Fruit fly (Drosophila melanogaster) whole organism, embryonic: Measurements from ENCODE around the gene CG9184.

Experiments used
- Aef1 ChIP-seq: fragments of 200-800 bp; sonication (Bioruptor generic); IDR thresholded peaks from 3 replicates; pipeline ENCODE4 v1.3.6; 2022; ENCODE audit warnings: missing biosample characterization, missing genetic modification characterization
- Antp ChIP-seq: fragments of 200-800 bp; sonication (Bioruptor generic); optimal IDR thresholded peaks from 3 replicates; lab custom pipeline; 2016; ENCODE audit warnings: missing biosample characterization, missing genetic modification characterization
- Bdp1 ChIP-seq: fragments of 200-800 bp; sonication (Bioruptor generic); optimal IDR thresholded peaks from 3 replicates; lab custom pipeline; 2016; ENCODE audit warnings: missing biosample characterization, missing genetic modification characterization
- Blimp-1 ChIP-seq: fragments of 200-800 bp; sonication (Bioruptor generic); optimal IDR thresholded peaks from 3 replicates; lab custom pipeline; 2018; ENCODE audit warnings: missing biosample characterization, missing genetic modification characterization, mild to moderate bottlenecking, moderate library complexity, missing genetic modification reagents
- CG10366 ChIP-seq: fragments of 200-800 bp; sonication (Bioruptor generic); IDR thresholded peaks from 2 replicates; pipeline ENCODE4 v1.3.6; 2022; ENCODE audit warnings: missing biosample characterization, missing genetic modification characterization
- CG11093 ChIP-seq: fragments of 200-800 bp; sonication (Bioruptor generic); IDR thresholded peaks from 3 replicates; pipeline ENCODE4 v1.3.6; 2022; ENCODE audit warnings: missing biosample characterization, missing genetic modification characterization
- CG12155 ChIP-seq: fragments of 200-800 bp; sonication (Bioruptor generic); optimal IDR thresholded peaks from 3 replicates; lab custom pipeline; 2016; ENCODE audit warnings: missing biosample characterization, missing genetic modification characterization
- CG12219 ChIP-seq: fragments of 200-800 bp; sonication (Bioruptor generic); optimal IDR thresholded peaks from 3 replicates; lab custom pipeline; 2018; ENCODE audit warnings: missing biosample characterization, mild to moderate bottlenecking, missing genetic modification characterization
- CG12942 ChIP-seq: fragments of 200-800 bp; sonication (Bioruptor generic); optimal IDR thresholded peaks from 3 replicates; lab custom pipeline; 2016; ENCODE audit warnings: missing biosample characterization, missing genetic modification characterization
- CG14441 ChIP-seq: fragments of 200-800 bp; sonication (Bioruptor generic); IDR thresholded peaks from 2 replicates; pipeline ENCODE4 v1.3.6; 2022; ENCODE audit warnings: missing biosample characterization, missing genetic modification characterization
- CG15073 ChIP-seq: fragments of 200-800 bp; sonication (Bioruptor generic); optimal IDR thresholded peaks from 2 replicates; lab custom pipeline; 2016; ENCODE audit warnings: missing biosample characterization, missing genetic modification characterization
- CG15269 ChIP-seq: fragments of 200-800 bp; sonication (Bioruptor generic); optimal IDR thresholded peaks from 2 replicates; lab custom pipeline; 2018; ENCODE audit warnings: missing biosample characterization, mild to moderate bottlenecking, missing genetic modification characterization, moderate library complexity
- CG15696 ChIP-seq: fragments of 200-800 bp; sonication (Bioruptor generic); optimal IDR thresholded peaks from 2 replicates; lab custom pipeline; 2019; ENCODE audit warnings: missing biosample characterization, mild to moderate bottlenecking, missing genetic modification characterization, moderate library complexity
- CG1602 ChIP-seq: fragments of 200-800 bp; sonication (Bioruptor generic); optimal IDR thresholded peaks from 3 replicates; lab custom pipeline; 2016; ENCODE audit warnings: missing biosample characterization, missing genetic modification characterization
- CG17802 ChIP-seq: fragments of 200-800 bp; sonication (Bioruptor generic); optimal IDR thresholded peaks from 2 replicates; lab custom pipeline; 2018; ENCODE audit warnings: missing biosample characterization, mild to moderate bottlenecking, missing genetic modification characterization, moderate library complexity
- CG31441 ChIP-seq: fragments of 200-800 bp; sonication (Bioruptor generic); IDR thresholded peaks from 2 replicates; pipeline ENCODE4 v1.3.6; 2022; ENCODE audit warnings: missing biosample characterization, missing genetic modification characterization
- CG3847 ChIP-seq: fragments of 200-800 bp; sonication (Bioruptor generic); IDR thresholded peaks from 2 replicates; pipeline ENCODE4 v1.3.6; 2022; ENCODE audit warnings: missing biosample characterization, missing genetic modification characterization
- CG6254 ChIP-seq: fragments of 200-800 bp; sonication (Bioruptor generic); optimal IDR thresholded peaks from 3 replicates; lab custom pipeline; 2017; ENCODE audit warnings: mild to moderate bottlenecking, missing biosample characterization, missing genetic modification reagents, missing genetic modification characterization
- CG6854 ChIP-seq: fragments of 200-800 bp; sonication (Bioruptor generic); optimal IDR thresholded peaks from 3 replicates; lab custom pipeline; 2017; ENCODE audit warnings: missing biosample characterization, mild to moderate bottlenecking, missing genetic modification characterization
- CG7786 ChIP-seq: fragments of 200-800 bp; sonication (Bioruptor generic); optimal IDR thresholded peaks from 2 replicates; lab custom pipeline; 2016; ENCODE audit warnings: missing biosample characterization, missing genetic modification characterization
- Camta ChIP-seq: fragments of 200-800 bp; sonication (Bioruptor generic); optimal IDR thresholded peaks from 2 replicates; lab custom pipeline; 2016; ENCODE audit warnings: missing biosample characterization, missing genetic modification characterization
- CoRest ChIP-seq: fragments of 200-800 bp; sonication (Bioruptor generic); optimal IDR thresholded peaks from 3 replicates; lab custom pipeline; 2018; ENCODE audit warnings: missing biosample characterization, mild to moderate bottlenecking, missing genetic modification characterization, moderate library complexity
- Dip3 ChIP-seq: fragments of 200-800 bp; sonication (Bioruptor generic); optimal IDR thresholded peaks from 3 replicates; lab custom pipeline; 2016; ENCODE audit warnings: missing biosample characterization, missing genetic modification characterization
- E2f1 ChIP-seq: fragments of 200-800 bp; sonication (Bioruptor generic); IDR thresholded peaks from 2 replicates; pipeline ENCODE4 v1.3.6; 2022; ENCODE audit warnings: missing biosample characterization, missing genetic modification characterization
- Gsc ChIP-seq: fragments of 200-800 bp; sonication (Bioruptor generic); IDR thresholded peaks from 2 replicates; pipeline ENCODE4 v1.3.6; 2022; ENCODE audit warnings: missing biosample characterization, missing genetic modification characterization
- Hand ChIP-seq: fragments of 200-800 bp; sonication (Bioruptor generic); optimal IDR thresholded peaks from 2 replicates; lab custom pipeline; 2017; ENCODE audit warnings: mild to moderate bottlenecking, missing biosample characterization, missing genetic modification reagents, missing genetic modification characterization
- HmgD ChIP-seq: fragments of 200-800 bp; sonication (Bioruptor generic); optimal IDR thresholded peaks from 3 replicates; lab custom pipeline; 2016; ENCODE audit warnings: missing biosample characterization, missing genetic modification characterization
- Hr39 ChIP-seq: fragments of >200 bp; optimal IDR thresholded peaks from 2 replicates; lab custom pipeline; 2017
- Lim3 ChIP-seq: fragments of 200-800 bp; sonication (Bioruptor generic); IDR thresholded peaks from 2 replicates; pipeline ENCODE4 v1.3.6; 2022; ENCODE audit warnings: missing biosample characterization, missing genetic modification characterization
- Lpt ChIP-seq: fragments of >200 bp; optimal IDR thresholded peaks from 2 replicates; lab custom pipeline; 2018; ENCODE audit warnings: missing biosample characterization, missing genetic modification characterization
- Mad ChIP-seq: fragments of 200-800 bp; sonication (Bioruptor generic); optimal IDR thresholded peaks from 2 replicates; lab custom pipeline; 2016; ENCODE audit warnings: missing biosample characterization, missing genetic modification characterization
- Pdp1 ChIP-seq, 2 experiments: fragments of 200-800 bp; sonication (Bioruptor generic); optimal IDR thresholded peaks; 3 replicates each; lab custom pipeline; 2016; ENCODE audit warnings: missing biosample characterization in 2 of 2, missing genetic modification characterization in 2 of 2, mild to moderate bottlenecking in 1 of 2, moderate library complexity in 1 of 2
- Side ChIP-seq: fragments of 200-800 bp; sonication (Bioruptor generic); optimal IDR thresholded peaks from 2 replicates; lab custom pipeline; 2016; ENCODE audit warnings: missing biosample characterization, missing genetic modification characterization
- Six4 ChIP-seq: fragments of 200-800 bp; sonication (Bioruptor generic); optimal IDR thresholded peaks from 2 replicates; lab custom pipeline; 2016; ENCODE audit warnings: missing biosample characterization, missing genetic modification characterization
- Sox102F ChIP-seq: fragments of 200-800 bp; sonication (Bioruptor generic); optimal IDR thresholded peaks from 2 replicates; lab custom pipeline; 2018; ENCODE audit warnings: missing biosample characterization, mild to moderate bottlenecking, missing genetic modification characterization, moderate library complexity
- Ssrp ChIP-seq: fragments of 200-800 bp; sonication (Bioruptor generic); optimal IDR thresholded peaks from 2 replicates; lab custom pipeline; 2018; ENCODE audit warnings: missing biosample characterization, mild to moderate bottlenecking, missing genetic modification characterization, moderate library complexity
- disco-r ChIP-seq: fragments of 200-800 bp; sonication (Bioruptor generic); optimal IDR thresholded peaks from 2 replicates; lab custom pipeline; 2016; ENCODE audit warnings: missing biosample characterization, missing genetic modification characterization
- ewg ChIP-seq: fragments of 200-800 bp; sonication (Bioruptor generic); optimal IDR thresholded peaks from 3 replicates; lab custom pipeline; 2017; ENCODE audit warnings: mild to moderate bottlenecking, missing biosample characterization, missing genetic modification reagents, missing genetic modification characterization
- eyg ChIP-seq: fragments of 200-800 bp; sonication (Bioruptor generic); optimal IDR thresholded peaks from 3 replicates; lab custom pipeline; 2016; ENCODE audit warnings: missing biosample characterization, missing genetic modification characterization
- fu2 ChIP-seq: fragments of 200-800 bp; sonication (Bioruptor generic); optimal IDR thresholded peaks from 2 replicates; lab custom pipeline; 2016; ENCODE audit warnings: missing biosample characterization, missing genetic modification characterization
- jumu ChIP-seq: fragments of 200-800 bp; sonication (Bioruptor generic); optimal IDR thresholded peaks from 3 replicates; lab custom pipeline; 2016; ENCODE audit warnings: missing biosample characterization, missing genetic modification characterization
- lab ChIP-seq: fragments of 200-800 bp; sonication (Bioruptor generic); optimal IDR thresholded peaks from 3 replicates; lab custom pipeline; 2017; ENCODE audit warnings: missing biosample characterization, missing genetic modification characterization, mild to moderate bottlenecking, moderate library complexity, missing genetic modification reagents
- pan ChIP-seq, 4 experiments: fragments of >200 bp in 3 of 4; fragments of 200-800 bp in 1 of 4; sonication (Bioruptor generic) in 1 of 4; optimal IDR thresholded peaks in 3 of 4; IDR thresholded peaks in 1 of 4; 2 replicates each; pipeline versions ENCODE4 v1.3.6 to Lab custom; 2017 to 2022; ENCODE audit warnings: missing biosample characterization in 2 of 4, missing genetic modification characterization in 2 of 4, mixed read lengths in 1 of 4
- ranshi ChIP-seq: fragments of 200-800 bp; sonication (Bioruptor generic); IDR thresholded peaks from 2 replicates; pipeline ENCODE4 v1.3.6; 2022; ENCODE audit warnings: missing biosample characterization, missing genetic modification characterization
- repo ChIP-seq: fragments of 200-800 bp; sonication (Bioruptor generic); optimal IDR thresholded peaks from 2 replicates; lab custom pipeline; 2016; ENCODE audit warnings: missing biosample characterization, missing genetic modification characterization
- seq ChIP-seq: fragments of 200-800 bp; sonication (Bioruptor generic); IDR thresholded peaks from 2 replicates; pipeline ENCODE4 v1.3.6; 2022; ENCODE audit warnings: missing biosample characterization, missing genetic modification characterization
- slou ChIP-seq: fragments of 200-800 bp; sonication (Bioruptor generic); optimal IDR thresholded peaks from 3 replicates; lab custom pipeline; 2016; ENCODE audit warnings: missing biosample characterization, missing genetic modification characterization
- sqz ChIP-seq: fragments of 200-800 bp; sonication (Bioruptor generic); optimal IDR thresholded peaks from 3 replicates; lab custom pipeline; 2018; ENCODE audit warnings: missing biosample characterization, mild to moderate bottlenecking, missing genetic modification characterization
- unc-4 ChIP-seq: fragments of 200-800 bp; sonication (Bioruptor generic); IDR thresholded peaks from 2 replicates; pipeline ENCODE4 v1.3.6; 2022; ENCODE audit warnings: missing biosample characterization, missing genetic modification characterization; ENCODE audit not compliant: partially characterized antibody

Gene CG9184

dm6 chr3L:1334571-1335427, 12.2 kb upstream of the CG9184 start, which contains the start of the genes Hmbs and CG2211 (continued):
- TF ChIP-seq Lim3 (GFP tag; lab: Robert Waterston, UW): no peak; the same call in 1 of the 2 replicates
- peak; percentile 79 for TF ChIP-seq Bdp1 (GFP tag; lab: Kevin White, UChicago)
- peak; percentile 86 for TF ChIP-seq CG12155 (GFP tag; lab: Kevin White, UChicago)
- peak; percentile 90 for TF ChIP-seq CG12942 (GFP tag; lab: Kevin White, UChicago)
- TF ChIP-seq seq: peak; percentile 75
- no peak for TF ChIP-seq CG15073 (GFP tag; lab: Kevin White, UChicago)
- peak; percentile 92 for TF ChIP-seq Mad (GFP tag; lab: Kevin White, UChicago)
- TF ChIP-seq CG11093 (GFP tag; lab: Robert Waterston, UW): peak; percentile 76; the same call in 2 of the 3 replicates
- peak; percentile 84 for TF ChIP-seq jumu
- peak; percentile 86 for TF ChIP-seq CG15269 (tag; lab: Kevin White, UChicago)
- no peak for TF ChIP-seq sqz (GFP tag; lab: Kevin White, UChicago)
- TF ChIP-seq eyg (GFP tag; lab: Kevin White, UChicago): peak; percentile 75
- peak; percentile 64 for TF ChIP-seq disco-r (GFP tag; lab: Kevin White, UChicago)
- peak; percentile 84 for TF ChIP-seq CG10366 (GFP tag; lab: Robert Waterston, UW)
- peak; percentile 85 for TF ChIP-seq Six4 (GFP tag; lab: Kevin White, UChicago)
- peak; percentile 77 for TF ChIP-seq Ssrp (tag; lab: Kevin White, UChicago)
- TF ChIP-seq ranshi (GFP tag; lab: Robert Waterston, UW): peak; percentile 84
- peak; percentile 92 for TF ChIP-seq CG15696
- no peak for TF ChIP-seq Hr39 (lab: Kevin White, UChicago)
- TF ChIP-seq CG7786 (GFP tag; lab: Kevin White, UChicago): peak; percentile 89
- peak; percentile 84 for TF ChIP-seq Sox102F
- TF ChIP-seq Pdp1 (GFP tag; optimal IDR thresholded peaks at IDR 0.05; lab: Kevin White, UChicago): peak in 1 of 2 experiments; percentile 88
- peak; percentile 61 for TF ChIP-seq CG6254 (GFP tag; lab: Kevin White, UChicago)
- TF ChIP-seq slou: peak; percentile 60
- TF ChIP-seq CG31441: peak; percentile 92
- peak; percentile 74 for TF ChIP-seq Aef1
- peak; percentile 74 for TF ChIP-seq Side (GFP tag; lab: Kevin White, UChicago)
- peak; percentile 84 for TF ChIP-seq fu2 (GFP tag; lab: Kevin White, UChicago)
- TF ChIP-seq repo: peak; percentile 74
- peak; percentile 82 for TF ChIP-seq Antp (GFP tag; lab: Kevin White, UChicago)
- peak; percentile 48; the same call in 1 of the 2 replicates for TF ChIP-seq unc-4 (GFP tag; lab: Robert Waterston, UW)
- no peak for TF ChIP-seq Lpt (GFP tag; lab: Kevin White, UChicago)
- peak; percentile 86 for TF ChIP-seq Dip3
- peak; percentile 90 for TF ChIP-seq Camta (GFP tag; lab: Kevin White, UChicago)
- peak; percentile 90 for TF ChIP-seq HmgD
- no peak for TF ChIP-seq pan (optimal IDR thresholded peaks at IDR 0.05; lab: Kevin White, UChicago)
- TF ChIP-seq pan (GFP tag; optimal IDR thresholded peaks at IDR 0.05 in 1 of 2, IDR thresholded peaks at IDR 0.05 in 1 of 2): peak in 1 of 2 experiments; percentile 89
- peak; percentile 93 for TF ChIP-seq Blimp-1 (GFP tag; lab: Kevin White, UChicago)
- TF ChIP-seq CoRest (tag; lab: Kevin White, UChicago): peak; percentile 88
- TF ChIP-seq Gsc (GFP tag; lab: Robert Waterston, UW): no peak
- TF ChIP-seq CG1602 (GFP tag; lab: Kevin White, UChicago): peak; percentile 88
- peak; percentile 94 for TF ChIP-seq lab (GFP tag; lab: Kevin White, UChicago)
- peak; percentile 79 for TF ChIP-seq E2f1 (GFP tag; lab: Robert Waterston, UW)
- peak; percentile 70 for TF ChIP-seq CG17802
- peak; percentile 83 for TF ChIP-seq CG14441 (GFP tag; lab: Robert Waterston, UW)
- peak; percentile 72 for TF ChIP-seq ewg (GFP tag; lab: Kevin White, UChicago)
- TF ChIP-seq CG12219 (GFP tag; lab: Kevin White, UChicago): peak; percentile 68
- peak; percentile 92 for TF ChIP-seq CG3847 (GFP tag; lab: Robert Waterston, UW)
- TF ChIP-seq Hand (GFP tag; lab: Kevin White, UChicago): peak; percentile 23
- peak; percentile 64 for TF ChIP-seq CG6854 (GFP tag; lab: Kevin White, UChicago)
